Fruit fly (Drosophila melanogaster) Kc167 (cell line): ENCODE data around the gene ppk15.

Experiments
- Myc ChIP-seq: fragments of >200 bp; optimal IDR thresholded peaks from 2 replicates; lab custom pipeline; 2017; ENCODE audit warnings: missing external identifiers
- psq ChIP-seq: fragments of >200 bp; optimal IDR thresholded peaks from 2 replicates; lab custom pipeline; 2017; ENCODE audit warnings: missing external identifiers

DNA sequence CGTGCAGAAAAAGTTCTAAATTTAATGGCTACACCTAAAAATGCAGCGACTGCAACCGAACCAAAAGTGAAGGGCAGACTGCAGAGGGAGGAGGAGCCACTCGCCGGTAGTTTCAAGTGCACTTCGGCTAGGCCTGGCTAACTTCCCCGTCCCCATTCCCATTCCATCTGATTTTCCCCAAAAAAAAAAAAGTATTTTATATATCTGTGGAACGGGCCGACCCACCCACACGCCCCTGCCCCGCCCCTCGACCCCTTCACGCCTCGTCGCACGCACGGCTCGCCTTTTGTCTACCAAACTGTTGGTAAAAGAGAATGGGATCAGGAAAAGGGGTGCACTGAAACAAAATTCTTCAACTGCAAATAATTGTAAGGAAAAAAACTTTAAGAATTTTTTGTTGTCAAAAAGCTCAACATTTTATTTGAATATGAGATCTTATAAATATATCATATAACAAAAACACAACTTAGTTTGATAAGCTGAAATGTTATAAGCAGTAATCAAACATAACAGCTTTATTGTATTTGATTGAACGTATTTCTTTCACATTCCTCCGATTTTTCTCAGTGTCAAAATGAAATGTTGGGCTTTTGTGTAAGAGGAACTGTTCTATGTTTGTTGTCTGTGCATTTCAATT is 40.5 kb upstream of the ppk15 start:
- TF ChIP-seq Myc (lab: Kevin White, UChicago) = no peak
- no peak for TF ChIP-seq psq (lab: Kevin White, UChicago)
